Worm (Caenorhabditis elegans): Measurements from ENCODE around the gene D2045.7.

- TF ChIP-seq fos-1 (tag; optimal IDR thresholded peaks at IDR 0.05) (no peak), ztf-11 (tag; optimal IDR thresholded peaks at IDR 0.05) (no peak)
These were observed 25.9 kb downstream of the D2045.7 start, which contains the start of the genes taf-11.3 and urm-1 for ce11 chrIII:10505182-10505581.
